Fruit fly (Drosophila melanogaster): Measurements from ENCODE around the gene vig.

vig gene

DNA sequence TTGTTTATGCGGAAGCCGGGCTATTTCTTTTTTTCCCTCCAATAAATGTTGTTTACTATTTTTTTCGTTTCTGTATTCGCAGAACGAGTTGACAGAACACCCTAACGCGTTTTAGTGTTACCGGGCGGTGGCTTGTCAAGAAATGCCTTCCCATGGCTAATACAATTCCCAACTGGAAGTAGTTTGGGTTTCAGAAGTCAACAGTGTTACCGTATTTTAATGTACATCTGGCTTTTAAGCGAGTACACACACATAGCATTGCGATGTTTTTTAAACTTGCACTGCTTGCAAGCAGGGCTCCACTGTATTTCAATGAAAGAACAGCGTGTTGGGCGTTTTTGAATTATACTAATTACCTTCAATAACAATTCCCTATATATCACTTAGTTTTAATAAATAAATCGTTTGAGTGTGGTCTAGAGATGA lies 9.5 kb downstream of the vig start, which contains the start of gene TfIIS (continued):
- TF ChIP-seq trem (tag; optimal IDR thresholded peaks at IDR 0.05) (peak; percentile 75), Mad (GFP tag; optimal IDR thresholded peaks at IDR 0.05) (peak; percentile 26), CTCF (GFP tag; optimal IDR thresholded peaks at IDR 0.05) (peak; percentile 91), ind (GFP tag; optimal IDR thresholded peaks at IDR 0.05) (no peak), CG11723 (GFP tag; optimal IDR thresholded peaks at IDR 0.05) (no peak), Med (GFP tag) (peak; percentile 85), CG8478 (optimal IDR thresholded peaks at IDR 0.05) (peak; percentile 79), Rfx (GFP tag; IDR thresholded peaks at IDR 0.05) (peak; percentile 54), Lpt (GFP tag; optimal IDR thresholded peaks at IDR 0.05) (no peak), Spps (tag; optimal IDR thresholded peaks at IDR 0.05) (no peak), twi (tag; optimal IDR thresholded peaks at IDR 0.05) (peak; percentile 2), Tbp (GFP tag; optimal IDR thresholded peaks at IDR 0.05) (no peak), bigmax (GFP tag; optimal IDR thresholded peaks at IDR 0.05) (peak; percentile 53), CG9932 (GFP tag; IDR thresholded peaks at IDR 0.05) (peak; percentile 50), Dbx (GFP tag; IDR thresholded peaks at IDR 0.05) (0 out of 3 replicates have a peak, but pooled peaks have one; percentile 12), zen (tag; optimal IDR thresholded peaks at IDR 0.05) (peak; percentile 82), CG17829 (tag; optimal IDR thresholded peaks at IDR 0.05) (peak; percentile 16), CG16779 (GFP tag; IDR thresholded peaks at IDR 0.05) (no peak), croc (GFP tag; conservative IDR thresholded peaks at IDR 0.05) (no peak), NfI (GFP tag; optimal IDR thresholded peaks at IDR 0.05) (peak; percentile 4), Bdp1 (GFP tag; optimal IDR thresholded peaks at IDR 0.05) (no peak), CG5953 (GFP tag; IDR thresholded peaks at IDR 0.05) (no peak), Xbp1 (GFP tag; optimal IDR thresholded peaks at IDR 0.05) (no peak), Sin3A (optimal IDR thresholded peaks at IDR 0.05) (peak; percentile 74), Hmr (GFP tag; optimal IDR thresholded peaks at IDR 0.05) (peak; percentile 74), CG9817 (tag; optimal IDR thresholded peaks at IDR 0.05) (no peak), ap (GFP tag; IDR thresholded peaks at IDR 0.05) (no peak), Awh (GFP tag; IDR thresholded peaks at IDR 0.05) (no peak), nerfin-2 (GFP tag; IDR thresholded peaks at IDR 0.05; ENCODE audit: partially characterized antibody) (no peak), gsb-n (tag; optimal IDR thresholded peaks at IDR 0.05) (no peak), CG30403 (GFP tag; optimal IDR thresholded peaks at IDR 0.05) (no peak), ab (GFP tag; optimal IDR thresholded peaks at IDR 0.05) (no peak), CG12769 (tag; optimal IDR thresholded peaks at IDR 0.05) (peak; percentile 59), mam (GFP tag; optimal IDR thresholded peaks at IDR 0.05) (peak; percentile 48), CG1603 (tag; optimal IDR thresholded peaks at IDR 0.05) (peak; percentile 88), CG10565 (GFP tag; optimal IDR thresholded peaks at IDR 0.05) (no peak), CG4707 (GFP tag; optimal IDR thresholded peaks at IDR 0.05) (no peak), HLH54F (GFP tag; optimal IDR thresholded peaks at IDR 0.05) (no peak), MTF-1 (GFP tag; optimal IDR thresholded peaks at IDR 0.05; ENCODE audit: borderline replicate concordance) (no peak), MESR4 (GFP tag; optimal IDR thresholded peaks at IDR 0.05) (peak; percentile 87), nmo (GFP tag; optimal IDR thresholded peaks at IDR 0.05) (peak; percentile 56), CG7745 (tag; optimal IDR thresholded peaks at IDR 0.05) (no peak), maf-S (GFP tag; optimal IDR thresholded peaks at IDR 0.05) (no peak), CG10274 (GFP tag; optimal IDR thresholded peaks at IDR 0.05) (no peak), Side (GFP tag; optimal IDR thresholded peaks at IDR 0.05) (no peak), Sry-δ (GFP tag; optimal IDR thresholded peaks at IDR 0.05) (peak; percentile 67), dati (GFP tag; IDR thresholded peaks at IDR 0.05) (no peak), CG11504 (tag; optimal IDR thresholded peaks at IDR 0.05) (peak; percentile 49), vvl (GFP tag; IDR thresholded peaks at IDR 0.05) (peak; percentile 58), rib (GFP tag; IDR thresholded peaks at IDR 0.05) (0 out of 2 replicates have a peak, but pooled peaks have one; percentile 5), tup (GFP tag; optimal IDR thresholded peaks at IDR 0.05) (no peak), sug (tag; optimal IDR thresholded peaks at IDR 0.05) (peak; percentile 40), CG7357 (GFP tag; IDR thresholded peaks at IDR 0.05) (no peak)

All from whole organism, embryonic.